Fruit fly (Drosophila melanogaster) Kc167 (cell line): ENCODE data around the gene Cwc25.

Experiments
- Myc ChIP-seq: fragments of >200 bp; optimal IDR thresholded peaks from 2 replicates; lab custom pipeline; 2017; ENCODE audit warnings: missing external identifiers
- h ChIP-seq: fragments of >200 bp; optimal IDR thresholded peaks from 3 replicates; lab custom pipeline; 2018; ENCODE audit warnings: missing external identifiers
- insv ChIP-seq: fragments of >200 bp; optimal IDR thresholded peaks from 3 replicates; lab custom pipeline; 2018; ENCODE audit warnings: missing external identifiers
- psq ChIP-seq: fragments of >200 bp; optimal IDR thresholded peaks from 2 replicates; lab custom pipeline; 2017; ENCODE audit warnings: missing external identifiers

DNA sequence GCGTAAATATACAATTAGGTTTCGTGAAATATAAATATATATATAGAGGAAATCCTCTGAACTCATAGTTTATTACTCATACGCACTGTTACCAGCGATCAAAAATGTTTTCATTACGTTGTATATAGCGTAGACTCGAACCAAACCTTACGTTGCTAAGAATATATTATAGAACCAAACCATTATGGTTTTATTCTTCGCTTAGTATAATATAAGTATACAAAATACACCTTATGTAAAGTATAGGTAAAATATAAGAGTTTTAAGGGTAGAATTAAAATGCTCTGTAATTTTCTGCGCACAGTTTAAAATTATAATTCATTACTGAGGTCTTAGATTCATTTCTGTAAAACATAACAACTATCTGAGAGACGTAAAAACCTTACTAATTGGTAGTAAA is 20.4 kb upstream of the Cwc25 start:
- no peak for TF ChIP-seq Myc (lab: Kevin White, UChicago)
- TF ChIP-seq insv (lab: Kevin White, UChicago): no peak
- TF ChIP-seq h (lab: Kevin White, UChicago): no peak
- TF ChIP-seq psq (lab: Kevin White, UChicago): no peak
